Fruit fly (Drosophila melanogaster) whole organism, prepupa: ENCODE measurements around the gene chas.
A peak's percentile ranks its signal among the peaks of the same experiment; 100 is the strongest.

ENCODE experiments used
- CG10631 ChIP-seq: fragments of 200-800 bp; sonication (Bioruptor generic); optimal IDR thresholded peaks from 2 replicates; lab custom pipeline; 2016; ENCODE audit warnings: missing biosample characterization, missing genetic modification characterization
- CG16779 ChIP-seq: fragments of 200-800 bp; sonication (Bioruptor generic); optimal IDR thresholded peaks from 3 replicates; lab custom pipeline; 2017; ENCODE audit warnings: missing biosample characterization, mild to moderate bottlenecking, missing genetic modification characterization
- CG3032 ChIP-seq: fragments of 200-800 bp; optimal IDR thresholded peaks from 2 replicates; lab custom pipeline; 2019; ENCODE audit warnings: missing biosample characterization, mild to moderate bottlenecking, missing genetic modification characterization, moderate library complexity
- CG31627 ChIP-seq: fragments of 200-800 bp; sonication (Bioruptor generic); optimal IDR thresholded peaks from 3 replicates; lab custom pipeline; 2016; ENCODE audit warnings: missing biosample characterization, missing genetic modification characterization
- CG32006 ChIP-seq: fragments of 200-800 bp; sonication (Bioruptor generic); optimal IDR thresholded peaks from 3 replicates; lab custom pipeline; 2017; ENCODE audit warnings: missing biosample characterization, mild to moderate bottlenecking, missing genetic modification characterization
- CG34406 ChIP-seq: fragments of 200-800 bp; sonication (Bioruptor generic); optimal IDR thresholded peaks from 3 replicates; lab custom pipeline; 2016; ENCODE audit warnings: missing biosample characterization, missing genetic modification characterization
- CG3919 ChIP-seq: fragments of 200-800 bp; sonication (Bioruptor generic); optimal IDR thresholded peaks from 3 replicates; lab custom pipeline; 2016; ENCODE audit warnings: missing biosample characterization, missing genetic modification characterization
- CG4318 ChIP-seq: fragments of 200-800 bp; sonication (Bioruptor generic); optimal IDR thresholded peaks from 3 replicates; lab custom pipeline; 2017; ENCODE audit warnings: missing biosample characterization, mild to moderate bottlenecking, missing genetic modification characterization
- CG6163 ChIP-seq: fragments of 200-800 bp; sonication (Bioruptor generic); IDR thresholded peaks from 3 replicates; pipeline ENCODE4 v1.3.6; 2022; ENCODE audit warnings: missing biosample characterization, missing genetic modification characterization
- CG6792 ChIP-seq: fragments of 200-800 bp; sonication (Bioruptor generic); optimal IDR thresholded peaks from 3 replicates; lab custom pipeline; 2016; ENCODE audit warnings: missing biosample characterization, missing genetic modification characterization
- CG6854 ChIP-seq: fragments of 200-800 bp; sonication (Bioruptor generic); optimal IDR thresholded peaks from 2 replicates; lab custom pipeline; 2017; ENCODE audit warnings: missing biosample characterization, mild to moderate bottlenecking, missing genetic modification characterization
- CG7368 ChIP-seq: fragments of 200-800 bp; sonication (Bioruptor generic); optimal IDR thresholded peaks from 3 replicates; lab custom pipeline; 2016; ENCODE audit warnings: missing biosample characterization, missing genetic modification characterization
- CG8119 ChIP-seq: fragments of 200-800 bp; sonication (Bioruptor generic); IDR thresholded peaks from 3 replicates; pipeline ENCODE4 v1.3.6; 2022; ENCODE audit warnings: missing biosample characterization, missing genetic modification characterization
- CG8319 ChIP-seq: fragments of 200-800 bp; sonication (Bioruptor generic); optimal IDR thresholded peaks from 3 replicates; lab custom pipeline; 2016; ENCODE audit warnings: missing biosample characterization, missing genetic modification characterization
- Eip78C ChIP-seq: fragments of 200-800 bp; sonication (Bioruptor generic); peaks from one replicate; lab custom pipeline; 2016; ENCODE audit warnings: missing biosample characterization, missing genetic modification characterization
- Ets21C ChIP-seq: fragments of 200-800 bp; sonication (Bioruptor generic); optimal IDR thresholded peaks from 3 replicates; lab custom pipeline; 2016; ENCODE audit warnings: missing biosample characterization, missing genetic modification characterization
- Ets96B ChIP-seq: fragments of 200-800 bp; optimal IDR thresholded peaks from 2 replicates; lab custom pipeline; 2019; ENCODE audit warnings: missing biosample characterization, mild to moderate bottlenecking, missing genetic modification characterization, moderate library complexity
- Hr39 ChIP-seq: fragments of 200-800 bp; sonication (Bioruptor generic); optimal IDR thresholded peaks from 2 replicates; lab custom pipeline; 2016; ENCODE audit warnings: missing biosample characterization, missing genetic modification characterization
- Hr4 ChIP-seq: fragments of 200-800 bp; sonication (Bioruptor generic); optimal IDR thresholded peaks from 3 replicates; lab custom pipeline; 2016; ENCODE audit warnings: missing biosample characterization, missing genetic modification characterization
- Lpt ChIP-seq: fragments of 200-800 bp; sonication (Bioruptor generic); optimal IDR thresholded peaks from 3 replicates; lab custom pipeline; 2016; ENCODE audit warnings: missing biosample characterization, missing genetic modification characterization
- Smox ChIP-seq: fragments of 200-800 bp; sonication (Bioruptor generic); optimal IDR thresholded peaks from 3 replicates; lab custom pipeline; 2016; ENCODE audit warnings: missing biosample characterization, missing genetic modification characterization
- Sox102F ChIP-seq: fragments of 200-800 bp; sonication (Bioruptor generic); optimal IDR thresholded peaks from 2 replicates; lab custom pipeline; 2016; ENCODE audit warnings: missing biosample characterization, mild to moderate bottlenecking, missing genetic modification characterization
- achi ChIP-seq: fragments of 200-800 bp; sonication (Bioruptor generic); optimal IDR thresholded peaks from 3 replicates; lab custom pipeline; 2016; ENCODE audit warnings: missing biosample characterization, missing genetic modification characterization
- acj6 ChIP-seq: fragments of 200-800 bp; sonication (Bioruptor generic); optimal IDR thresholded peaks from 3 replicates; lab custom pipeline; 2016; ENCODE audit warnings: missing biosample characterization, missing genetic modification characterization
- dsx ChIP-seq: fragments of 200-800 bp; optimal IDR thresholded peaks from 3 replicates; lab custom pipeline; 2019; ENCODE audit warnings: missing biosample characterization, mild to moderate bottlenecking, missing genetic modification characterization, moderate library complexity; ENCODE audit not compliant: poor library complexity, severe bottlenecking
- eg ChIP-seq: fragments of 200-800 bp; sonication (Bioruptor generic); IDR thresholded peaks from 3 replicates; pipeline ENCODE4 v1.3.6; 2022; ENCODE audit warnings: missing biosample characterization, missing genetic modification characterization
- esn ChIP-seq: fragments of 200-800 bp; sonication (Bioruptor generic); optimal IDR thresholded peaks from 2 replicates; lab custom pipeline; 2016; ENCODE audit warnings: missing biosample characterization, mild to moderate bottlenecking, missing genetic modification characterization, moderate library complexity
- fd85E ChIP-seq: fragments of 200-800 bp; sonication (Bioruptor generic); optimal IDR thresholded peaks from 3 replicates; lab custom pipeline; 2016; ENCODE audit warnings: missing biosample characterization, missing genetic modification characterization
- fkh ChIP-seq: fragments of 200-800 bp; sonication (Bioruptor generic); optimal IDR thresholded peaks from 3 replicates; lab custom pipeline; 2017; ENCODE audit warnings: missing biosample characterization, mild to moderate bottlenecking, missing genetic modification characterization, moderate library complexity
- pdm3 ChIP-seq: fragments of 200-800 bp; sonication (Bioruptor generic); optimal IDR thresholded peaks from 3 replicates; lab custom pipeline; 2016; ENCODE audit warnings: missing biosample characterization, missing genetic modification characterization
- spab ChIP-seq: fragments of 200-800 bp; sonication (Bioruptor generic); optimal IDR thresholded peaks from 2 replicates; lab custom pipeline; 2017; ENCODE audit warnings: missing biosample characterization, mild to moderate bottlenecking, missing genetic modification characterization, missing genetic modification reagents
- ss ChIP-seq, 2 experiments: fragments of 200-800 bp; sonication (Bioruptor generic); optimal IDR thresholded peaks; 2 replicates in 1 of 2; 3 replicates in 1 of 2; lab custom pipeline; 2017 to 2018; ENCODE audit warnings: mild to moderate bottlenecking in 2 of 2, missing biosample characterization in 2 of 2, missing genetic modification characterization in 2 of 2, moderate library complexity in 1 of 2
- svp ChIP-seq: fragments of 200-800 bp; sonication (Bioruptor generic); peaks from one replicate; lab custom pipeline; 2016; ENCODE audit warnings: missing biosample characterization, missing genetic modification characterization
- topi ChIP-seq: fragments of 200-800 bp; sonication (Bioruptor generic); optimal IDR thresholded peaks from 3 replicates; lab custom pipeline; 2016; ENCODE audit warnings: missing biosample characterization, missing genetic modification characterization
- vri ChIP-seq: fragments of 200-800 bp; sonication (Bioruptor generic); optimal IDR thresholded peaks from 3 replicates; lab custom pipeline; 2016; ENCODE audit warnings: missing biosample characterization, mild to moderate bottlenecking, missing genetic modification characterization

Gene chas

dm6 chrX:17742592-17743364, 44.2 kb upstream of the chas start (continued):
- TF ChIP-seq Lpt (GFP tag; lab: Kevin White, UChicago) = peak; percentile 50
- TF ChIP-seq CG6854 (GFP tag; lab: Kevin White, UChicago) = peak; percentile 27
- peak; percentile 69 for TF ChIP-seq spab (GFP tag; lab: Kevin White, UChicago)
- peak; percentile 54 for TF ChIP-seq CG34406
- TF ChIP-seq CG4318 (GFP tag; lab: Kevin White, UChicago) = peak; percentile 68
- peak; percentile 73 for TF ChIP-seq esn
- TF ChIP-seq achi (GFP tag; lab: Kevin White, UChicago) = peak; percentile 64
- no peak for TF ChIP-seq fd85E (GFP tag; lab: Kevin White, UChicago)
- peak; percentile 68 for TF ChIP-seq Ets96B
- peak; percentile 61 for TF ChIP-seq CG8319 (GFP tag; lab: Kevin White, UChicago)
- peak; percentile 77 for TF ChIP-seq pdm3
- TF ChIP-seq svp (GFP tag; lab: Kevin White, UChicago) = peak; percentile 89
- TF ChIP-seq CG10631 (GFP tag; lab: Kevin White, UChicago) = peak; percentile 72
- peak; percentile 37 for TF ChIP-seq Sox102F (GFP tag; lab: Kevin White, UChicago)
- TF ChIP-seq acj6 (GFP tag; lab: Kevin White, UChicago) = peak; percentile 75
- TF ChIP-seq CG7368 (GFP tag; lab: Kevin White, UChicago) = peak; percentile 51
- TF ChIP-seq Hr39 = peak; percentile 57
- peak; percentile 71 for TF ChIP-seq CG6163 (GFP tag; lab: Robert Waterston, UW)
- peak; percentile 43 for TF ChIP-seq CG16779 (tag; lab: Kevin White, UChicago)
- TF ChIP-seq Ets21C (GFP tag; lab: Kevin White, UChicago) = peak; percentile 32
- TF ChIP-seq CG6792 = peak; percentile 64
- TF ChIP-seq Smox (GFP tag; lab: Kevin White, UChicago) = peak; percentile 52
- peak; percentile 66 for TF ChIP-seq CG8119 (GFP tag; lab: Robert Waterston, UW)
- peak; percentile 52 for TF ChIP-seq CG31627 (GFP tag; lab: Kevin White, UChicago)
- TF ChIP-seq CG3032 = peak; percentile 72

dm6 chrX:17741864-17742297, 43.4 kb upstream of the chas start:
- TF ChIP-seq fkh (peak; percentile 54), CG31627 (GFP tag; lab: Kevin White, UChicago) (no peak)

- TF ChIP-seq svp (GFP tag; lab: Kevin White, UChicago) (peak; percentile 68), Lpt (GFP tag; lab: Kevin White, UChicago) (no peak), Eip78C (GFP tag; lab: Kevin White, UChicago) (peak; percentile 55), ss (GFP tag; optimal IDR thresholded peaks at IDR 0.05; lab: Kevin White, UChicago) (no peak), CG6854 (GFP tag; lab: Kevin White, UChicago) (no peak), dsx (GFP tag; lab: Kevin White, UChicago) (no peak), esn (peak; percentile 26), Smox (GFP tag; lab: Kevin White, UChicago) (peak; percentile 2)
These were observed 42.7 kb upstream of the chas start for dm6 chrX:17741019-17741863.

- TF ChIP-seq vri (GFP tag; lab: Kevin White, UChicago) (peak; percentile 0), CG10631 (GFP tag; lab: Kevin White, UChicago) (no peak)
These were observed 41.4 kb upstream of the chas start for dm6 chrX:17739974-17740373.

dm6 chrX:17738989-17739388, 40.5 kb upstream of the chas start:
- no peak for TF ChIP-seq topi (GFP tag; lab: Kevin White, UChicago)
- TF ChIP-seq CG3919 = peak; percentile 21
- peak; percentile 31 for TF ChIP-seq CG32006 (GFP tag; lab: Kevin White, UChicago)
- TF ChIP-seq achi (GFP tag; lab: Kevin White, UChicago) = peak; percentile 8
- TF ChIP-seq CG6163 (GFP tag; lab: Robert Waterston, UW) = peak; percentile 54; the same call in 2 of the 3 replicates
- peak; percentile 57 for TF ChIP-seq fkh
- 0 out of 3 replicates have a peak, but pooled peaks have one; percentile 30 for TF ChIP-seq eg
- peak; percentile 17 for TF ChIP-seq dsx (GFP tag; lab: Kevin White, UChicago)
- no peak; the same call in 2 of the 3 replicates for TF ChIP-seq CG8119 (GFP tag; lab: Robert Waterston, UW)
- peak; percentile 3 to 34 for TF ChIP-seq ss (GFP tag; optimal IDR thresholded peaks at IDR 0.05; lab: Kevin White, UChicago)
- TF ChIP-seq Eip78C (GFP tag; lab: Kevin White, UChicago) = peak; percentile 36
- TF ChIP-seq CG10631 (GFP tag; lab: Kevin White, UChicago) = peak; percentile 1
- no peak for TF ChIP-seq Ets96B
- TF ChIP-seq Hr4 = peak; percentile 8
